Worm (Caenorhabditis elegans) whole organism, late embryonic: Measurements from ENCODE around the gene C04G6.13.

Source experiments
- C08G9.2 ChIP-seq: sonication (generic microtip); optimal IDR thresholded peaks from 2 replicates; lab custom pipeline; 2016; ENCODE audit warnings: mild to moderate bottlenecking, missing genetic modification characterization, moderate library complexity, missing compliant biosample characterization
- K02D7.2 ChIP-seq: sonication (generic microtip); optimal IDR thresholded peaks from 2 replicates; lab custom pipeline; 2017; ENCODE audit warnings: mild to moderate bottlenecking, missing genetic modification characterization, missing compliant biosample characterization
- K09A11.1 ChIP-seq: sonication (generic microtip); optimal IDR thresholded peaks from 2 replicates; lab custom pipeline; 2017; ENCODE audit warnings: antibody characterized with exemption, mild to moderate bottlenecking, missing genetic modification characterization, missing compliant biosample characterization; ENCODE audit not compliant: insufficient read depth
- T23F11.4 ChIP-seq: fragments of 200-800 bp; sonication (Bioruptor generic); optimal IDR thresholded peaks from 2 replicates; lab custom pipeline; 2018; ENCODE audit warnings: mild to moderate bottlenecking, missing genetic modification characterization, missing compliant biosample characterization
- Y22D7AL.16 ChIP-seq: sonication (generic microtip); optimal IDR thresholded peaks from 2 replicates; lab custom pipeline; 2016; ENCODE audit warnings: missing genetic modification characterization, missing compliant biosample characterization
- ahr-1 ChIP-seq: sonication (generic microtip); optimal IDR thresholded peaks from 2 replicates; lab custom pipeline; 2016; ENCODE audit warnings: missing genetic modification characterization, missing compliant biosample characterization
- ceh-14 ChIP-seq: sonication (generic microtip); optimal IDR thresholded peaks from 2 replicates; lab custom pipeline; 2016; ENCODE audit warnings: missing genotype, missing genetic modification characterization, missing compliant biosample characterization
- ceh-18 ChIP-seq: sonication (generic microtip); optimal IDR thresholded peaks from 2 replicates; lab custom pipeline; 2016; ENCODE audit warnings: missing genetic modification characterization, missing compliant biosample characterization
- ceh-2 ChIP-seq: sonication (generic microtip); optimal IDR thresholded peaks from 2 replicates; lab custom pipeline; 2016; ENCODE audit warnings: missing genotype, missing genetic modification characterization, missing compliant biosample characterization
- ceh-30 ChIP-seq: fragments of 150-350 bp; optimal IDR thresholded peaks from 2 replicates; lab custom pipeline; 2014; ENCODE audit warnings: missing biosample characterization, missing genetic modification characterization
- ceh-34 ChIP-seq: sonication (generic microtip); optimal IDR thresholded peaks from 2 replicates; lab custom pipeline; 2016; ENCODE audit warnings: mild to moderate bottlenecking, missing genetic modification characterization, missing compliant biosample characterization
- ceh-6 ChIP-seq: fragments of 200-800 bp; sonication (Bioruptor generic); optimal IDR thresholded peaks from 2 replicates; lab custom pipeline; 2018; ENCODE audit warnings: mild to moderate bottlenecking, missing genetic modification characterization, missing compliant biosample characterization
- che-1 ChIP-seq: sonication (generic microtip); optimal IDR thresholded peaks from 2 replicates; lab custom pipeline; 2016; ENCODE audit warnings: mild to moderate bottlenecking, missing genetic modification characterization, missing compliant biosample characterization
- elt-2 ChIP-seq: sonication (generic microtip); optimal IDR thresholded peaks from 2 replicates; lab custom pipeline; 2016; ENCODE audit warnings: missing genetic modification reagents, missing genetic modification characterization, missing compliant biosample characterization
- fax-1 ChIP-seq: sonication (generic microtip); optimal IDR thresholded peaks from 2 replicates; lab custom pipeline; 2016; ENCODE audit warnings: missing genotype, missing genetic modification characterization, missing compliant biosample characterization
- gmeb-2 ChIP-seq: sonication (generic microtip); optimal IDR thresholded peaks from 2 replicates; lab custom pipeline; 2016; ENCODE audit warnings: missing genetic modification characterization, inconsistent platforms, missing compliant biosample characterization
- hlh-13 ChIP-seq: fragments of 200-800 bp; sonication (Bioruptor generic); optimal IDR thresholded peaks from 2 replicates; lab custom pipeline; 2018; ENCODE audit warnings: mild to moderate bottlenecking, missing genetic modification characterization, missing compliant biosample characterization
- hlh-30 ChIP-seq: sonication (generic microtip); optimal IDR thresholded peaks from 2 replicates; lab custom pipeline; 2017; ENCODE audit warnings: antibody characterized with exemption, missing genetic modification characterization, missing compliant biosample characterization; ENCODE audit not compliant: insufficient read depth
- hlh-6 ChIP-seq: sonication (generic microtip); optimal IDR thresholded peaks from 2 replicates; lab custom pipeline; 2016; ENCODE audit warnings: missing genotype, missing genetic modification characterization, missing compliant biosample characterization
- lim-6 ChIP-seq: sonication (generic microtip); optimal IDR thresholded peaks from 2 replicates; lab custom pipeline; 2016; ENCODE audit warnings: missing genetic modification characterization, missing compliant biosample characterization
- lin-11 ChIP-seq: fragments of 200-800 bp; sonication (Bioruptor generic); optimal IDR thresholded peaks from 2 replicates; lab custom pipeline; 2018; ENCODE audit warnings: mild to moderate bottlenecking, missing genetic modification characterization, missing compliant biosample characterization
- mec-3 ChIP-seq: sonication (generic microtip); optimal IDR thresholded peaks from 2 replicates; lab custom pipeline; 2016; ENCODE audit warnings: borderline replicate concordance, missing genetic modification characterization, missing compliant biosample characterization
- nhr-11 ChIP-seq: fragments of 150-350 bp; optimal IDR thresholded peaks from 2 replicates; lab custom pipeline; 2014; ENCODE audit warnings: missing biosample characterization, missing genetic modification characterization
- nhr-232 ChIP-seq: sonication (generic microtip); optimal IDR thresholded peaks from 2 replicates; lab custom pipeline; 2016; ENCODE audit warnings: missing genetic modification characterization, missing compliant biosample characterization
- npax-4 ChIP-seq: sonication (generic microtip); optimal IDR thresholded peaks from 2 replicates; lab custom pipeline; 2016; ENCODE audit warnings: missing genetic modification characterization, missing compliant biosample characterization
- pax-1 ChIP-seq: fragments of 150-350 bp; optimal IDR thresholded peaks from 2 replicates; lab custom pipeline; 2014; ENCODE audit warnings: missing biosample characterization, missing genetic modification characterization
- pqm-1 ChIP-seq: sonication (generic microtip); optimal IDR thresholded peaks from 2 replicates; lab custom pipeline; 2016; ENCODE audit warnings: missing genetic modification characterization, missing compliant biosample characterization
- pros-1 ChIP-seq: fragments of 150-350 bp; optimal IDR thresholded peaks from 2 replicates; lab custom pipeline; 2014; ENCODE audit warnings: missing biosample characterization, missing genetic modification reagents, missing genetic modification characterization
- rnt-1 ChIP-seq: sonication (generic microtip); optimal IDR thresholded peaks from 2 replicates; lab custom pipeline; 2016; ENCODE audit warnings: missing genetic modification characterization, missing compliant biosample characterization
- sox-4 ChIP-seq: sonication (generic microtip); optimal IDR thresholded peaks from 2 replicates; lab custom pipeline; 2017; ENCODE audit warnings: mild to moderate bottlenecking, missing genetic modification characterization, inconsistent platforms, missing compliant biosample characterization
- syd-9 ChIP-seq: sonication (generic microtip); optimal IDR thresholded peaks from 2 replicates; lab custom pipeline; 2016; ENCODE audit warnings: mild to moderate bottlenecking, missing genetic modification characterization, moderate library complexity, missing compliant biosample characterization
- ttx-3 ChIP-seq: sonication (generic microtip); optimal IDR thresholded peaks from 2 replicates; lab custom pipeline; 2016; ENCODE audit warnings: missing genetic modification reagents, missing genetic modification characterization, missing compliant biosample characterization
- unc-42 ChIP-seq: sonication (generic microtip); optimal IDR thresholded peaks from 2 replicates; lab custom pipeline; 2016; ENCODE audit warnings: missing genotype, missing genetic modification characterization, missing compliant biosample characterization
- unc-55 ChIP-seq: sonication (generic microtip); optimal IDR thresholded peaks from 2 replicates; lab custom pipeline; 2017; ENCODE audit warnings: missing biosample characterization, missing genetic modification reagents, missing genetic modification characterization
- unc-86 ChIP-seq: sonication (generic microtip); optimal IDR thresholded peaks from 2 replicates; lab custom pipeline; 2016; ENCODE audit warnings: missing genetic modification characterization, missing compliant biosample characterization
- zip-5 ChIP-seq: sonication (generic microtip); optimal IDR thresholded peaks from 2 replicates; lab custom pipeline; 2016; ENCODE audit warnings: missing genetic modification characterization, missing compliant biosample characterization
- ztf-16 ChIP-seq: sonication (generic microtip); optimal IDR thresholded peaks from 2 replicates; lab custom pipeline; 2017; ENCODE audit warnings: missing genetic modification characterization, missing compliant biosample characterization

The C04G6.13 gene

DNA sequence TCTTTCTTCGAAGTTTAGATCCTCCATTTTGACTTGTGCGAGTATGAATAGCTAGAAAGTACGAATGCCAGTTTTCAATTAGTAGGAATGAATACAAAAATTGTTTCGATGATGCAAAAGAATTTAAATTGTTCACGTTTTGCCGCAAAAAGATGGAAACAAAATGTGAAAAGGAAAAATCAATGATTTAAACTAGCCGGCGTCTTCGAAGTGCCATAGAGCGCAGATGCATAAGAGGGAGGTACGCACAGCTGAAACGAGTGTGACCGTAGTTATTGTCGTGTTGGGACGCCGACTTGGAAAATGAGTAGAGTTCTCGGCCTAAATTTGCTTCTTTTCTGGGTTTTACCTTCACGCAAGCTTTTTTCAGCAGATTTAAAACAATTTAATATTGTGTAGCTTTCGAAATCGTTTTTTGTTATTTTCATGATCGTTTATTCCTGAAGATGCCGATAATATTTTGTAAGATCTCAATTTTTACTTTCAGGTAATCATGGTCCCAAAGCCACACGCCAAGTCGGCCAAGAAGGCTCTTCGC is 38.8 kb upstream of the C04G6.13 start, which contains the start of the genes ify-1 and rpl-22 (continued):
- TF ChIP-seq zip-5 (peak; percentile 3), pros-1 (peak; percentile 73), rnt-1 (tag; lab: Kevin White, UChicago) (peak; percentile 73), che-1 (tag; lab: Kevin White, UChicago) (no peak), unc-86 (tag; lab: Kevin White, UChicago) (peak; percentile 61), pax-1 (tag; lab: Kevin White, UChicago) (peak; percentile 68), hlh-30 (peak; percentile 71), mec-3 (tag; lab: Kevin White, UChicago) (no peak)

DNA sequence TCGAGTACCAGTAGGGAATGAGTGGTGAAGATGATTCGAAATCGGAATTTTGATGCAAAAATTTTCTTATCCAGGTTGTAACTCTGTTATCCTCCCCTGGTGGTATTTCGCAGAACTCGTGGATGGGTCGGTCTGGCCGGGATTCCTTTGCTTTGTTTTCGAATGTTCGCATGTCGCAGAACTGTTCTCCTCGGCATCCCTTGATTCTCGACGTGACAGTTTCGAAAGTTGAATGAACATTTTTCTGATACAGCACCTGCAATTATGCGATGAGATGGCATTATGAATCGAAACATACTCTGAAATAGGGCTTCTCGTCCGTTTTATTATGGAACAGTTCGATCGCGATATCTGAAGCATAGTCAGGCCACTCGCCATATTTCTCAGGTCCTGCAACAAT is 37.8 kb upstream of the C04G6.13 start:
- TF ChIP-seq C08G9.2 (tag; lab: Kevin White, UChicago) (no peak), ceh-34 (tag; lab: Kevin White, UChicago) (no peak), ahr-1 (tag; lab: Kevin White, UChicago) (no peak), che-1 (tag; lab: Kevin White, UChicago) (no peak), ceh-14 (tag; lab: Kevin White, UChicago) (no peak), pqm-1 (tag; lab: Kevin White, UChicago) (no peak), ceh-6 (GFP tag; lab: Kevin White, UChicago) (no peak), hlh-6 (tag; lab: Kevin White, UChicago) (no peak), gmeb-2 (tag; lab: Kevin White, UChicago) (no peak), npax-4 (tag; lab: Kevin White, UChicago) (no peak), sox-4 (no peak), T23F11.4 (GFP tag; lab: Kevin White, UChicago) (no peak), ceh-18 (tag; lab: Kevin White, UChicago) (no peak), syd-9 (tag; lab: Kevin White, UChicago) (no peak), ceh-2 (tag; lab: Kevin White, UChicago) (no peak), K02D7.2 (tag; lab: Kevin White, UChicago) (no peak), lin-11 (no peak), lim-6 (no peak), pax-1 (tag; lab: Kevin White, UChicago) (no peak), pros-1 (no peak)

DNA sequence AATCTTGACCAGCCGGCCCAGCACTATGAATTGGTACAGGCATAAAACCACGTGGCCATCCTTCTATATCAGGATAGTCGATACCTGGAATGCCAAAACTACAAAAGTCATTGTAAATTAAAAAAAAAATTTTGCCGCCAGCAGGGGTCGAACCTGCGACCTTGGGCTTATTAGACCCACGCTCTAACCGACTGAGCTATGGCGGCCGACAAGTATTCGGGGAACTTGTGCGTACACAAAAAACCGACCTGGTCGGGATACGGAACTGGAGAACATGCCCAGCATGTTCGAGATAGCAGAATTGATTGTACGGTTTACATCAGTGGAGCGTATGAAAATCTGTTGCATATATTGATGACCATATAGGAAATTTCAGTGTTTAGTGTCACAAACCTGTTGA is 36.7 kb upstream of the C04G6.13 start:
- no peak for TF ChIP-seq nhr-11 (tag; lab: Kevin White, UChicago)
- no peak for TF ChIP-seq ceh-6 (GFP tag; lab: Kevin White, UChicago)
- TF ChIP-seq che-1 (tag; lab: Kevin White, UChicago), result peak; percentile 46
- TF ChIP-seq hlh-6 (tag; lab: Kevin White, UChicago), result peak; percentile 33
- no peak for TF ChIP-seq ceh-30 (tag; lab: Kevin White, UChicago)
- no peak for TF ChIP-seq mec-3 (tag; lab: Kevin White, UChicago)
- TF ChIP-seq syd-9 (tag; lab: Kevin White, UChicago), result no peak
- TF ChIP-seq K09A11.1 (tag; lab: Kevin White, UChicago), result no peak
- TF ChIP-seq nhr-232 (tag; lab: Kevin White, UChicago), result peak; percentile 35
- TF ChIP-seq elt-2 (tag; lab: Kevin White, UChicago), result peak; percentile 96
- no peak for TF ChIP-seq pax-1 (tag; lab: Kevin White, UChicago)
- no peak for TF ChIP-seq Y22D7AL.16 (tag; lab: Kevin White, UChicago)
- no peak for TF ChIP-seq unc-42 (tag; lab: Kevin White, UChicago)
- no peak for TF ChIP-seq hlh-13 (GFP tag; lab: Kevin White, UChicago)
- peak; percentile 9 for TF ChIP-seq sox-4
- TF ChIP-seq zip-5, result no peak
- TF ChIP-seq ttx-3 (tag; lab: Kevin White, UChicago), result peak; percentile 12
- TF ChIP-seq fax-1 (tag; lab: Kevin White, UChicago), result peak; percentile 3
- peak; percentile 44 for TF ChIP-seq ztf-16 (tag; lab: Kevin White, UChicago)
- TF ChIP-seq unc-55 (GFP tag; lab: Kevin White, UChicago), result no peak
